Worm (Caenorhabditis elegans) whole organism, L1 larva: Measurements from ENCODE around the gene asp-13.

Experiments
- C04F5.9 ChIP-seq: sonication (generic microtip); optimal IDR thresholded peaks from 2 replicates; lab custom pipeline; 2016; ENCODE audit warnings: missing genetic modification characterization, missing compliant biosample characterization
- C34B4.2 ChIP-seq: sonication (generic microtip); optimal IDR thresholded peaks from 2 replicates; lab custom pipeline; 2017; ENCODE audit warnings: mild to moderate bottlenecking, missing genetic modification characterization, missing compliant biosample characterization
- F16B12.6 ChIP-seq: fragments of 150-350 bp; optimal IDR thresholded peaks from 2 replicates; lab custom pipeline; 2014; ENCODE audit warnings: missing biosample characterization, missing genetic modification characterization
- Y116A8C.19 ChIP-seq: sonication (generic microtip); optimal IDR thresholded peaks from 2 replicates; lab custom pipeline; 2016; ENCODE audit warnings: missing compliant biosample characterization, missing genetic modification characterization, borderline replicate concordance
- aha-1 ChIP-seq: fragments of 150-350 bp; optimal IDR thresholded peaks from 2 replicates; lab custom pipeline; 2014; ENCODE audit warnings: missing biosample characterization, missing genetic modification characterization
- alr-1 ChIP-seq: fragments of 200-800 bp; sonication (Bioruptor generic); optimal IDR thresholded peaks from 2 replicates; lab custom pipeline; 2018; ENCODE audit warnings: borderline replicate concordance, mild to moderate bottlenecking, missing genetic modification characterization, missing compliant biosample characterization
- aly-2 ChIP-seq: fragments of 150-350 bp; optimal IDR thresholded peaks from 2 replicates; lab custom pipeline; 2014; ENCODE audit warnings: missing biosample characterization, missing genetic modification characterization
- ama-1 ChIP-seq: fragments of 150-350 bp; optimal IDR thresholded peaks from 2 replicates; lab custom pipeline; 2014
- blmp-1 ChIP-seq: fragments of 150-350 bp; optimal IDR thresholded peaks from 2 replicates; lab custom pipeline; 2014; ENCODE audit warnings: missing biosample characterization, missing genetic modification characterization
- ceh-8 ChIP-seq: fragments of 200-800 bp; sonication (Bioruptor generic); optimal IDR thresholded peaks from 2 replicates; lab custom pipeline; 2018; ENCODE audit warnings: mild to moderate bottlenecking, missing genetic modification characterization, moderate library complexity, missing compliant biosample characterization
- ceh-82 ChIP-seq, 3 experiments: fragments of 150-350 bp in 1 of 3; sonication (generic microtip) in 2 of 3; optimal IDR thresholded peaks; 2 replicates each; lab custom pipeline; 2014 to 2017; ENCODE audit warnings: missing biosample characterization in 3 of 3, missing genetic modification characterization in 3 of 3
- ceh-88 ChIP-seq: fragments of 200-800 bp; sonication (Bioruptor generic); IDR thresholded peaks from 2 replicates; pipeline ENCODE4 v1.3.6; 2022; ENCODE audit warnings: missing genetic modification characterization, missing compliant biosample characterization
- dpl-1 ChIP-seq, 3 experiments: fragments of 150-350 bp in 2 of 3; sonication (generic microtip) in 1 of 3; optimal IDR thresholded peaks; 2 replicates each; lab custom pipeline; 2014 to 2017; ENCODE audit warnings: missing biosample characterization in 3 of 3, missing genetic modification characterization in 3 of 3, missing genetic modification reagents in 3 of 3
- dsc-1 ChIP-seq: sonication (generic microtip); optimal IDR thresholded peaks from 2 replicates; lab custom pipeline; 2016; ENCODE audit warnings: mild to moderate bottlenecking, missing genetic modification characterization, missing compliant biosample characterization
- efl-1 ChIP-seq, 4 experiments: fragments of 150-350 bp; optimal IDR thresholded peaks in 3 of 4; peaks in 1 of 4; 1 replicate in 1 of 4; 2 replicates in 3 of 4; lab custom pipeline; 2014; ENCODE audit warnings: missing biosample characterization in 2 of 4, missing genetic modification characterization in 2 of 4, missing genetic modification reagents in 2 of 4
- elt-3 ChIP-seq, 6 experiments: fragments of 150-350 bp in 1 of 6; sonication (generic microtip); optimal IDR thresholded peaks; 2 replicates each; lab custom pipeline; 2017 to 2018; ENCODE audit warnings: missing biosample characterization in 6 of 6, missing genetic modification characterization in 6 of 6, inconsistent platforms in 1 of 6
- ets-5 ChIP-seq: fragments of 200-800 bp; sonication (Bioruptor generic); IDR thresholded peaks from 2 replicates; pipeline ENCODE4 v1.3.6; 2022; ENCODE audit warnings: missing genetic modification characterization, missing compliant biosample characterization
- fkh-10 ChIP-seq: sonication (generic microtip); optimal IDR thresholded peaks from 2 replicates; lab custom pipeline; 2017; ENCODE audit warnings: missing biosample characterization, missing genetic modification reagents, missing genetic modification characterization
- fkh-8 ChIP-seq: sonication (generic microtip); optimal IDR thresholded peaks from 2 replicates; lab custom pipeline; 2016; ENCODE audit warnings: mild to moderate bottlenecking, missing genetic modification characterization, missing compliant biosample characterization
- fos-1 ChIP-seq: fragments of 150-350 bp; optimal IDR thresholded peaks from 2 replicates; lab custom pipeline; 2014; ENCODE audit warnings: missing biosample characterization, missing genetic modification characterization
- grh-1 ChIP-seq: fragments of 200-800 bp; sonication (Bioruptor generic); IDR thresholded peaks from 2 replicates; pipeline ENCODE4 v1.3.6; 2022; ENCODE audit warnings: missing genetic modification reagents, missing genetic modification characterization, missing compliant biosample characterization
- hlh-4 ChIP-seq: sonication (generic microtip); optimal IDR thresholded peaks from 2 replicates; lab custom pipeline; 2016; ENCODE audit warnings: mild to moderate bottlenecking, missing genetic modification characterization, missing compliant biosample characterization
- irx-1 ChIP-seq: sonication (generic microtip); optimal IDR thresholded peaks from 2 replicates; lab custom pipeline; 2016; ENCODE audit warnings: missing genetic modification characterization, missing compliant biosample characterization
- jun-1 ChIP-seq: fragments of 150-350 bp; optimal IDR thresholded peaks from 2 replicates; lab custom pipeline; 2014; ENCODE audit warnings: missing biosample characterization, missing genetic modification reagents, missing genetic modification characterization
- lin-13 ChIP-seq: fragments of 150-350 bp; optimal IDR thresholded peaks from 2 replicates; lab custom pipeline; 2014; ENCODE audit warnings: missing biosample characterization, missing genetic modification reagents, missing genetic modification characterization
- lin-14 ChIP-seq: fragments of 200-800 bp; sonication (Bioruptor generic); optimal IDR thresholded peaks from 2 replicates; lab custom pipeline; 2018; ENCODE audit warnings: mild to moderate bottlenecking, missing genetic modification characterization, moderate library complexity, missing compliant biosample characterization
- lir-3 ChIP-seq: sonication (generic microtip); optimal IDR thresholded peaks from 2 replicates; lab custom pipeline; 2016; ENCODE audit warnings: mild to moderate bottlenecking, missing genetic modification characterization, moderate library complexity, missing compliant biosample characterization; ENCODE audit not compliant: poor library complexity
- lsy-2 ChIP-seq, 2 experiments: fragments of 150-350 bp; optimal IDR thresholded peaks; 2 replicates each; lab custom pipeline; 2014; ENCODE audit warnings: missing biosample characterization in 2 of 2, missing genetic modification characterization in 2 of 2
- mdl-1 ChIP-seq, 2 experiments: fragments of 150-350 bp; optimal IDR thresholded peaks; 2 replicates each; lab custom pipeline; 2014 to 2017; ENCODE audit warnings: missing biosample characterization in 2 of 2, missing genetic modification characterization in 2 of 2, inconsistent platforms in 1 of 2
- mep-1 ChIP-seq: fragments of 150-350 bp; optimal IDR thresholded peaks from 2 replicates; lab custom pipeline; 2014; ENCODE audit warnings: missing biosample characterization, missing genetic modification characterization
- nhr-11 ChIP-seq: fragments of 150-350 bp; optimal IDR thresholded peaks from 2 replicates; lab custom pipeline; 2014; ENCODE audit warnings: missing biosample characterization, missing genetic modification characterization
- nhr-19 ChIP-seq: fragments of 200-800 bp; sonication (Bioruptor generic); conservative IDR thresholded peaks from 2 replicates; pipeline ENCODE4 v1.3.6; 2022; ENCODE audit warnings: missing genetic modification characterization, missing compliant biosample characterization
- nhr-237 ChIP-seq: fragments of 150-350 bp; optimal IDR thresholded peaks from 2 replicates; lab custom pipeline; 2014; ENCODE audit warnings: missing biosample characterization, missing genetic modification characterization
- nhr-47 ChIP-seq: sonication (generic microtip); optimal IDR thresholded peaks from 2 replicates; lab custom pipeline; 2016; ENCODE audit warnings: mild to moderate bottlenecking, missing genetic modification characterization, moderate library complexity, missing compliant biosample characterization
- nhr-71 ChIP-seq: sonication (generic microtip); optimal IDR thresholded peaks from 2 replicates; lab custom pipeline; 2016; ENCODE audit warnings: mild to moderate bottlenecking, missing genetic modification characterization, moderate library complexity, missing compliant biosample characterization
- nhr-76 ChIP-seq: sonication (generic microtip); optimal IDR thresholded peaks from 2 replicates; lab custom pipeline; 2017; ENCODE audit warnings: missing biosample characterization, missing genetic modification characterization
- nhr-77 ChIP-seq: fragments of 150-350 bp; optimal IDR thresholded peaks from 2 replicates; lab custom pipeline; 2014; ENCODE audit warnings: missing biosample characterization, missing genetic modification characterization
- nhr-84 ChIP-seq: sonication (generic microtip); optimal IDR thresholded peaks from 2 replicates; lab custom pipeline; 2017; ENCODE audit warnings: missing biosample characterization, missing genetic modification characterization
- pax-3 ChIP-seq: fragments of 200-800 bp; sonication (Bioruptor generic); optimal IDR thresholded peaks from 2 replicates; lab custom pipeline; 2018; ENCODE audit warnings: mild to moderate bottlenecking, missing genetic modification characterization, moderate library complexity, missing compliant biosample characterization
- pqm-1 ChIP-seq: sonication (generic microtip); optimal IDR thresholded peaks from 3 replicates; lab custom pipeline; 2017; ENCODE audit warnings: missing biosample characterization, missing genetic modification characterization
- skn-1 ChIP-seq: fragments of 150-350 bp; optimal IDR thresholded peaks from 2 replicates; lab custom pipeline; 2014; ENCODE audit warnings: missing biosample characterization, missing genetic modification characterization
- snu-23 ChIP-seq: sonication (generic microtip); optimal IDR thresholded peaks from 2 replicates; lab custom pipeline; 2016; ENCODE audit warnings: missing genetic modification characterization, missing compliant biosample characterization
- sox-4 ChIP-seq: sonication (generic microtip); optimal IDR thresholded peaks from 2 replicates; lab custom pipeline; 2016; ENCODE audit warnings: missing genetic modification characterization, missing compliant biosample characterization
- sptf-1 ChIP-seq: fragments of 150-350 bp; optimal IDR thresholded peaks from 2 replicates; lab custom pipeline; 2014; ENCODE audit warnings: missing biosample characterization, missing genetic modification characterization
- swsn-7 ChIP-seq: sonication (generic microtip); optimal IDR thresholded peaks from 2 replicates; lab custom pipeline; 2016; ENCODE audit warnings: missing genetic modification characterization, missing compliant biosample characterization
- tbx-2 ChIP-seq: sonication (generic microtip); optimal IDR thresholded peaks from 2 replicates; lab custom pipeline; 2016; ENCODE audit warnings: missing genetic modification characterization, missing compliant biosample characterization
- unc-30 ChIP-seq: sonication (generic microtip); optimal IDR thresholded peaks from 2 replicates; lab custom pipeline; 2017; ENCODE audit warnings: missing biosample characterization, missing genetic modification characterization
- unc-62 ChIP-seq: fragments of 150-350 bp; optimal IDR thresholded peaks from 2 replicates; lab custom pipeline; 2014; ENCODE audit warnings: missing biosample characterization, missing genetic modification reagents, missing genetic modification characterization
- vab-15 ChIP-seq: sonication (generic microtip); optimal IDR thresholded peaks from 2 replicates; lab custom pipeline; 2017; ENCODE audit warnings: missing genotype, mild to moderate bottlenecking, missing genetic modification characterization, missing compliant biosample characterization
- zag-1 ChIP-seq: fragments of 150-350 bp; optimal IDR thresholded peaks from 2 replicates; lab custom pipeline; 2014; ENCODE audit warnings: missing biosample characterization, missing genetic modification characterization
- zip-4 ChIP-seq: fragments of 200-800 bp; sonication (Bioruptor generic); optimal IDR thresholded peaks from 2 replicates; lab custom pipeline; 2018; ENCODE audit warnings: mild to moderate bottlenecking, missing genetic modification characterization, moderate library complexity, missing compliant biosample characterization
- ztf-4 ChIP-seq: fragments of 150-350 bp; optimal IDR thresholded peaks from 2 replicates; lab custom pipeline; 2014; ENCODE audit warnings: missing biosample characterization, missing genetic modification characterization

The asp-13 gene

ce11 chrV:8606099-8606696, 36.8 kb downstream of the asp-13 start, which contains the start of gene vps-60:
Gene vps-60, minus strand, starts transcription at chrV:8606128.
- TF ChIP-seq grh-1 (GFP tag; lab: Robert Waterston, UW) (peak; percentile 75), fkh-10 (GFP tag; lab: Kevin White, UChicago) (peak; percentile 85), sptf-1 (tag; lab: Kevin White, UChicago) (no peak), dsc-1 (tag; lab: Kevin White, UChicago) (peak; percentile 91), nhr-84 (tag; lab: Kevin White, UChicago) (no peak), fos-1 (tag; lab: Kevin White, UChicago) (peak; percentile 98), aly-2 (peak; percentile 67), ceh-82 (tag; optimal IDR thresholded peaks at IDR 0.05; lab: Kevin White, UChicago) (peak; percentile 75 to 95 (median 82)), nhr-237 (tag; lab: Kevin White, UChicago) (peak; percentile 84), unc-62 (no peak), zip-4 (GFP tag; lab: Kevin White, UChicago) (peak; percentile 55), irx-1 (tag; lab: Kevin White, UChicago) (peak; percentile 79), Y116A8C.19 (no peak), zag-1 (tag; lab: Kevin White, UChicago) (peak; percentile 83), aha-1 (peak; percentile 22), C04F5.9 (tag; lab: Kevin White, UChicago) (peak; percentile 29), nhr-19 (GFP tag; lab: Robert Waterston, UW) (peak; percentile 93), lsy-2 (tag; optimal IDR thresholded peaks at IDR 0.05; lab: Kevin White, UChicago) (peak; percentile 89 to 96), vab-15 (no peak), pax-3 (tag; lab: Kevin White, UChicago) (peak; percentile 87), nhr-47 (tag; lab: Kevin White, UChicago) (peak; percentile 94), tbx-2 (tag; lab: Kevin White, UChicago) (peak; percentile 95), ceh-8 (GFP tag; lab: Kevin White, UChicago) (peak; percentile 78), ets-5 (GFP tag; lab: Robert Waterston, UW) (no peak), alr-1 (tag; lab: Kevin White, UChicago) (no peak), jun-1 (tag; lab: Kevin White, UChicago) (peak; percentile 96), lir-3 (peak; percentile 60), fkh-8 (tag; lab: Kevin White, UChicago) (peak; percentile 98), ztf-4 (tag; lab: Kevin White, UChicago) (peak; percentile 77), mdl-1 (tag; optimal IDR thresholded peaks at IDR 0.05; lab: Kevin White, UChicago) (peak in 1 of 2 experiments; percentile 77), elt-3 (tag; optimal IDR thresholded peaks at IDR 0.05; lab: Kevin White, UChicago) (peak in 5 of 6 experiments; percentile 48 to 91 (median 72)), nhr-76 (peak; percentile 2), mep-1 (tag; lab: Kevin White, UChicago) (peak; percentile 80), blmp-1 (peak; percentile 97), swsn-7 (tag; lab: Kevin White, UChicago) (peak; percentile 94), efl-1 (optimal IDR thresholded peaks at IDR 0.05; lab: Kevin White, UChicago) (peak; percentile 84 to 89), efl-1 (GFP tag; optimal IDR thresholded peaks at IDR 0.05 in 1 of 2; lab: Kevin White, UChicago) (peak; percentile 68 to 96), sox-4 (tag; lab: Kevin White, UChicago) (peak; percentile 76), snu-23 (GFP tag; lab: Kevin White, UChicago) (peak; percentile 96), unc-30 (tag; lab: Kevin White, UChicago) (no peak), lin-14 (GFP tag; lab: Kevin White, UChicago) (peak; percentile 98), pqm-1 (tag; lab: Kevin White, UChicago) (no peak), ama-1 (lab: Kevin White, UChicago) (peak; percentile 10), lin-13 (GFP tag; lab: Kevin White, UChicago) (peak; percentile 89), nhr-71 (tag; lab: Kevin White, UChicago) (peak; percentile 98), C34B4.2 (tag; lab: Kevin White, UChicago) (no peak), nhr-77 (tag; lab: Kevin White, UChicago) (peak; percentile 93), nhr-11 (peak; percentile 37), ceh-88 (peak; percentile 77; the same call in 1 of the 2 replicates), skn-1 (peak; percentile 91), F16B12.6 (tag; lab: Kevin White, UChicago) (peak; percentile 10), hlh-4 (tag; lab: Kevin White, UChicago) (no peak), dpl-1 (GFP tag; optimal IDR thresholded peaks at IDR 0.05; lab: Kevin White, UChicago) (peak; percentile 73 to 82 (median 81))
